Worm (Caenorhabditis elegans): ENCODE results near the gene dao-2.

The dao-2 gene

DNA sequence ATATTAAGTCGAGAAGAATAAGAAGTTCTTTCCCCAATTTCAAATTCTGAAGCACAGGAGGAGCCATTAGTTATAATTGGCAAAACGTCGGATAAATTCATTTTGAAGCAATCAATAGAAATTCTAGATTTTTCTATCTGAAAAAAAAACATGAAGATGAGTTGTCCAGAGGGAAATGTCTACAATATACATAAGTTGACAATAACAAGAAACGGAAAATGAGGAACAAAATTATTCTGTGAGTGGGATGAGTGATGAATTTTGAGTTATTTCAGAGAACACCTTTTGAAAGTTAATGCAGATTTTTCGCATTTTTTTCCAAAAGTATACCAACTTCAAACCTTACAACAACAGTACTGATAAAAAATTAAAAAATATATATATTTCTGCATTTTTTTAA lies 22.1 kb upstream of the dao-2 start, which contains the start of gene sra-36:
TSS of gene sra-36 (minus strand) at position 101 of the 400 bp plus-strand sequence.
- no peak for TF ChIP-seq sma-3 (GFP tag; optimal IDR thresholded peaks at IDR 0.05)
- TF ChIP-seq elt-1 (tag; optimal IDR thresholded peaks at IDR 0.05) = no peak
- no peak for TF ChIP-seq zag-1 (tag; optimal IDR thresholded peaks at IDR 0.05)

DNA sequence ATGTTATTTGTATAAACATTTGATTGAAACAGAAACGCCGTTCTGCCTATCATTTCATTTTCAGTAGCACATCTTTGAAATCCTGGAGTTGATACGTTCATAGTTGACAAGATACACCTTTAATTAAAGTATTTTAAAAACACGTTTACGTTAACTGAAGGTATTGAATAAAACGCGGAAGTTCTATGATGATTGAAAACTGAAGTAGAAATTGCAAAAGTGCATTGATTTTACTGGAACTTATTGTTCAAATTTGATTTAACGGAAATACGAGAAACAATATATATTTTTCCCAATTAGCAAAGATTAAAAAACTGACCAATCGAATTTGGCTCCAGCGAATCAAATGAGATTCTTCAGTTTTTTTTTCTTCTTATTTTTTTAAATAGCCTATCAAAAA lies 19.2 kb upstream of the dao-2 start, which contains the start of gene sra-34:
TSS of gene sra-34 (minus strand) at position 101 of the 400 bp plus-strand sequence.
- no peak for TF ChIP-seq sma-9 (GFP tag; optimal IDR thresholded peaks at IDR 0.05)
- TF ChIP-seq sma-9 (tag; optimal IDR thresholded peaks at IDR 0.05) = no peak
- no peak for TF ChIP-seq nhr-77 (tag; optimal IDR thresholded peaks at IDR 0.05)
- TF ChIP-seq gmeb-1 (tag; optimal IDR thresholded peaks at IDR 0.05) = no peak
- TF ChIP-seq unc-62 (GFP tag; optimal IDR thresholded peaks at IDR 0.05) = no peak
- no peak for TF ChIP-seq peb-1 (tag; optimal IDR thresholded peaks at IDR 0.05)
- no peak for TF ChIP-seq unc-55 (GFP tag; optimal IDR thresholded peaks at IDR 0.05)
- TF ChIP-seq nhr-12 (tag; optimal IDR thresholded peaks at IDR 0.05) = no peak
- no peak for TF ChIP-seq Y55F3AM.14 (GFP tag; optimal IDR thresholded peaks at IDR 0.05)
- no peak for TF ChIP-seq nhr-6 (tag; optimal IDR thresholded peaks at IDR 0.05)
- TF ChIP-seq dmd-4 (tag; optimal IDR thresholded peaks at IDR 0.05) = no peak
- TF ChIP-seq nhr-10 (tag; optimal IDR thresholded peaks at IDR 0.05) = no peak
- TF ChIP-seq F13H6.1 (tag; optimal IDR thresholded peaks at IDR 0.05) = no peak
- no peak for TF ChIP-seq ama-1 (optimal IDR thresholded peaks at IDR 0.05)
- no peak for TF ChIP-seq egl-27 (tag; optimal IDR thresholded peaks at IDR 0.05)
- no peak for TF ChIP-seq ceh-82 (tag; optimal IDR thresholded peaks at IDR 0.05)
- no peak for TF ChIP-seq ztf-1 (GFP tag; conservative IDR thresholded peaks at IDR 0.05)
- no peak for TF ChIP-seq R02D3.7 (tag; optimal IDR thresholded peaks at IDR 0.05)

DNA sequence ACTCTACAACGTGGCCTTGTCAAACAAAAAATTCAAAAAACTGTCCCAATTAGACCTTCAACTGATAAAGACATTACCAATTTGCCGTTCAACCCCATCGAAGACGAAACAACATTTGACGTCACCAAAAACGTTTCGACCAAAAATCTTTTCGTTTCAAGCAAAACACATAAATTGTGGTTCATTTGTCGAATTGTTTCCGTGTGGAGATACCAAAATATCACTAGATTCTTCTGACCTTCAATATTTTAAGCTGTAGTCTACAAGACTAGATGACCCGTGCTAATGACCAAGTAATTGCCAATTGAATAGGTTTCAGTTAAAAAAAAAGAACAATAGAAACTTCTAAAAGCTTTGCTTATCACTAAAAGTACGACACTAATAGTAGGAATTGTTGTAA lies 14.3 kb upstream of the dao-2 start:
- peak; percentile 15 for TF ChIP-seq crh-2 (tag; optimal IDR thresholded peaks at IDR 0.05)
- TF ChIP-seq blmp-1 (tag; optimal IDR thresholded peaks at IDR 0.05; ENCODE audit: insufficient read depth) = peak; percentile 6
- TF ChIP-seq nhr-25 (tag; optimal IDR thresholded peaks at IDR 0.05) = peak; percentile 65
- peak; percentile 49 for TF ChIP-seq sma-3 (GFP tag; optimal IDR thresholded peaks at IDR 0.05)
- no peak for TF ChIP-seq alr-1 (tag; optimal IDR thresholded peaks at IDR 0.05)
- TF ChIP-seq Y55F3AM.14 (GFP tag; optimal IDR thresholded peaks at IDR 0.05) = no peak
- no peak for TF ChIP-seq mbf-1 (tag; optimal IDR thresholded peaks at IDR 0.05)

DNA sequence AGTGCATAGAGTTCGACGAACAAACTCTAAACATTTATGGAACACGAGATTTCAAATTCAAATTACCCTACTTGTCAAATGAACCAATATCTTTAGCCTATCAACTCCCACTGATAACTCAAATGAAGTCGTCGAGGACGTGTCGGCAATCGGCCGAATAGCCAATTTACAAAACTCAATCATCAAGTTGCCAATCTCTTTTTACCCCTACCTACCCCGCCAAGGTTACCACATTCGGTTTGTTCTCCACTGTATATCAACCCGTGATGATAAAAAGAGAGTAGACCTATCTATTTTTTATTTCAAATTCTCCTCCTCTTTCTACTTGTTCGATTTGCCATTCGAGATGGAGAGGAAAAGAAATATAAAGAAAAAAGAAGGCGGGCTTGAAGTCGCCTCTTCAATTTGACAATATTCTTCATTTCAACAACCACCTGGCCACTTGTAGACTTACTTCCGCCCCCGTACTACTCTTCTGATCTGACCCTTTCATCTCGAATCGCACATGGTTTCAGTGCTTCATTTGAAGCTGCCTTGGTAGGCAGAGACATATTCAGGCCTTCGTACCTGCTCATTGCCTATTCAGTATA lies 12.7 kb upstream of the dao-2 start:
- TF ChIP-seq nhr-25 (tag; optimal IDR thresholded peaks at IDR 0.05) (peak; percentile 13), ceh-82 (tag; optimal IDR thresholded peaks at IDR 0.05) (no peak), nhr-11 (tag; optimal IDR thresholded peaks at IDR 0.05) (no peak), sma-3 (GFP tag; optimal IDR thresholded peaks at IDR 0.05) (peak; percentile 64)

DNA sequence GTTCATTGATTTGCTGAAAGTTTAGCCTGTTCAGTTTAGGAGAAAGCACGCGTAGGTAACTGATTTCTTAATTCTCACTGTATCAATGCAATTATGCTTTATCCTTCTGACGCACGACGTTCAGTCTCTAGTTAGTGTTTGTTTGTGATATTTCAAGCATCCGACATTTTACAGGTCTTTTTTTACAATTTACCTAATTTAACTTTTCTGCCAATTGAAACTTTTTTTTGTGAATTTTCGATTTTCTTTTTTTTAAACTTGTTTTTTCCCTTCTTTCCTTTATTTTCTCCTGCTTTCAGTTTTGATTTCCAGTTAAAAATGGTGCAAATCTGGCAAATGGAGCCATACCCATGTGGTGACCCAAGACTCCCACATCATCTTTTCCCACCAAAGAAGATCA lies 12.0 kb upstream of the dao-2 start, which contains the start of gene K07E1.1:
TSS of gene K07E1.1 (plus strand) at position 301 of the 400 bp plus-strand sequence.
- no peak for TF ChIP-seq skn-1 (tag; optimal IDR thresholded peaks at IDR 0.05)
- TF ChIP-seq blmp-1 (tag; optimal IDR thresholded peaks at IDR 0.05; ENCODE audit: insufficient read depth) = no peak
- no peak for TF ChIP-seq Y55F3AM.14 (GFP tag; optimal IDR thresholded peaks at IDR 0.05)
- no peak for TF ChIP-seq lin-13 (GFP tag; optimal IDR thresholded peaks at IDR 0.05)
- TF ChIP-seq sma-9 (GFP tag; optimal IDR thresholded peaks at IDR 0.05) = no peak
- no peak for TF ChIP-seq sma-9 (tag; optimal IDR thresholded peaks at IDR 0.05)
- TF ChIP-seq zag-1 (tag; optimal IDR thresholded peaks at IDR 0.05) = no peak
- no peak for TF ChIP-seq F13H6.1 (tag; optimal IDR thresholded peaks at IDR 0.05)
- TF ChIP-seq lsy-2 (tag; optimal IDR thresholded peaks at IDR 0.05) = no peak
- TF ChIP-seq unc-55 (GFP tag; optimal IDR thresholded peaks at IDR 0.05) = no peak
- TF ChIP-seq nhr-77 (tag; optimal IDR thresholded peaks at IDR 0.05) = no peak
- no peak for TF ChIP-seq nhr-6 (tag; optimal IDR thresholded peaks at IDR 0.05)
- TF ChIP-seq elt-3 (tag; optimal IDR thresholded peaks at IDR 0.05) = no peak
- no peak for TF ChIP-seq nhr-23 (tag; optimal IDR thresholded peaks at IDR 0.05)
- TF ChIP-seq ztf-11 (tag; optimal IDR thresholded peaks at IDR 0.05) = no peak
- no peak for TF ChIP-seq ceh-82 (tag; optimal IDR thresholded peaks at IDR 0.05)
